Worm (Caenorhabditis elegans) whole organism, young adult: ENCODE data around the gene T28B11.1.

Experiments
- B0336.3 ChIP-seq: fragments of 200-800 bp; sonication (Bioruptor generic); IDR thresholded peaks from 2 replicates; pipeline ENCODE4 v1.3.6; 2022; ENCODE audit warnings: missing genetic modification characterization, missing compliant biosample characterization
- F33H1.4 ChIP-seq: fragments of 200-800 bp; sonication (Bioruptor generic); IDR thresholded peaks from 2 replicates; pipeline ENCODE4 v1.3.6; 2022; ENCODE audit warnings: missing genetic modification reagents, missing genetic modification characterization, missing compliant biosample characterization
- K12H6.12 ChIP-seq: fragments of 200-800 bp; sonication (Bioruptor generic); optimal IDR thresholded peaks from 2 replicates; lab custom pipeline; 2018; ENCODE audit warnings: mild to moderate bottlenecking, missing genetic modification characterization, missing compliant biosample characterization
- T07F8.4 ChIP-seq: sonication (generic microtip); optimal IDR thresholded peaks from 2 replicates; lab custom pipeline; 2016; ENCODE audit warnings: mild to moderate bottlenecking, missing genetic modification characterization, moderate library complexity, missing compliant biosample characterization
- T26A5.8 ChIP-seq: sonication (generic microtip); optimal IDR thresholded peaks from 2 replicates; lab custom pipeline; 2016; ENCODE audit warnings: missing genetic modification characterization, missing compliant biosample characterization
- ZK185.1 ChIP-seq: sonication (generic microtip); optimal IDR thresholded peaks from 2 replicates; lab custom pipeline; 2016; ENCODE audit warnings: mild to moderate bottlenecking, missing genetic modification characterization, missing compliant biosample characterization; ENCODE audit not compliant: poor library complexity, severe bottlenecking
- bed-1 ChIP-seq: fragments of 200-800 bp; sonication (Bioruptor generic); IDR thresholded peaks from 2 replicates; pipeline ENCODE4 v1.3.6; 2022; ENCODE audit warnings: missing genetic modification reagents, missing genetic modification characterization, missing compliant biosample characterization
- bed-2 ChIP-seq: fragments of 200-800 bp; sonication (Bioruptor generic); IDR thresholded peaks from 2 replicates; pipeline ENCODE4 v1.3.6; 2022; ENCODE audit warnings: missing genetic modification reagents, missing genetic modification characterization, missing compliant biosample characterization
- cebp-1 ChIP-seq, 2 experiments: fragments of 200-800 bp in 1 of 2; sonication (Bioruptor generic) in 1 of 2; sonication (generic microtip) in 1 of 2; IDR thresholded peaks in 1 of 2; optimal IDR thresholded peaks in 1 of 2; 2 replicates each; pipeline versions ENCODE4 v1.3.6 to Lab custom; 2017 to 2022; ENCODE audit warnings: missing compliant biosample characterization in 2 of 2, missing genetic modification characterization in 2 of 2, mild to moderate bottlenecking in 1 of 2, missing genetic modification reagents in 1 of 2, moderate library complexity in 1 of 2
- ceh-100 ChIP-seq: fragments of 200-800 bp; sonication (Bioruptor generic); IDR thresholded peaks from 2 replicates; pipeline ENCODE4 v1.3.6; 2022; ENCODE audit warnings: missing genetic modification reagents, missing genetic modification characterization, missing compliant biosample characterization
- ceh-27 ChIP-seq: fragments of 200-800 bp; sonication (Bioruptor generic); optimal IDR thresholded peaks from 2 replicates; lab custom pipeline; 2018; ENCODE audit warnings: mild to moderate bottlenecking, missing genetic modification characterization, moderate library complexity, missing compliant biosample characterization
- ceh-40 ChIP-seq: fragments of 200-800 bp; sonication (Bioruptor generic); IDR thresholded peaks from 2 replicates; pipeline ENCODE4 v1.3.6; 2022; ENCODE audit warnings: missing genetic modification characterization, missing compliant biosample characterization
- chd-7 ChIP-seq: sonication (generic microtip); optimal IDR thresholded peaks from 2 replicates; lab custom pipeline; 2016; ENCODE audit warnings: mild to moderate bottlenecking, missing genetic modification characterization, moderate library complexity, missing compliant biosample characterization
- egl-18 ChIP-seq: fragments of 200-800 bp; sonication (Bioruptor generic); IDR thresholded peaks from 2 replicates; pipeline ENCODE4 v1.3.6; 2022; ENCODE audit warnings: missing genetic modification reagents, missing genetic modification characterization, missing compliant biosample characterization
- egl-44 ChIP-seq: fragments of 200-800 bp; sonication (Bioruptor generic); IDR thresholded peaks from 2 replicates; pipeline ENCODE4 v1.3.6; 2022; ENCODE audit warnings: missing genetic modification reagents, missing genetic modification characterization, missing compliant biosample characterization
- egrh-3 ChIP-seq: fragments of 200-800 bp; sonication (Bioruptor generic); IDR thresholded peaks from 2 replicates; pipeline ENCODE4 v1.3.6; 2022; ENCODE audit warnings: missing genetic modification reagents, missing genetic modification characterization, missing compliant biosample characterization
- ekl-4 ChIP-seq: fragments of 200-800 bp; sonication (Bioruptor generic); IDR thresholded peaks from 2 replicates; pipeline ENCODE4 v1.3.6; 2022; ENCODE audit warnings: missing genetic modification reagents, missing genetic modification characterization, missing compliant biosample characterization
- hlh-26 ChIP-seq: fragments of 200-800 bp; sonication (Bioruptor generic); conservative IDR thresholded peaks from 2 replicates; pipeline ENCODE4 v1.3.6; 2022; ENCODE audit warnings: missing genetic modification reagents, missing genetic modification characterization, missing compliant biosample characterization
- hmg-1.2 ChIP-seq: fragments of 200-800 bp; sonication (Bioruptor generic); IDR thresholded peaks from 2 replicates; pipeline ENCODE4 v1.3.6; 2022; ENCODE audit warnings: missing genetic modification reagents, missing genetic modification characterization, missing compliant biosample characterization
- hmg-20 ChIP-seq: fragments of 200-800 bp; sonication (Bioruptor generic); IDR thresholded peaks from 2 replicates; pipeline ENCODE4 v1.3.6; 2022; ENCODE audit warnings: missing genetic modification reagents, missing genetic modification characterization, missing compliant biosample characterization
- let-607 ChIP-seq, 2 experiments: fragments of 200-800 bp in 1 of 2; sonication (Bioruptor generic) in 1 of 2; sonication (generic microtip) in 1 of 2; optimal IDR thresholded peaks; 2 replicates each; lab custom pipeline; 2016 to 2018; ENCODE audit warnings: mild to moderate bottlenecking in 2 of 2, missing compliant biosample characterization in 2 of 2, missing genetic modification characterization in 2 of 2, moderate library complexity in 2 of 2, missing genotype in 1 of 2
- madf-10 ChIP-seq: sonication (generic microtip); optimal IDR thresholded peaks from 2 replicates; lab custom pipeline; 2016; ENCODE audit warnings: mild to moderate bottlenecking, missing genetic modification characterization, missing compliant biosample characterization
- madf-8 ChIP-seq: fragments of 200-800 bp; sonication (Bioruptor generic); conservative IDR thresholded peaks from 2 replicates; pipeline ENCODE4 v1.3.6; 2022; ENCODE audit warnings: missing genetic modification reagents, missing genetic modification characterization, missing compliant biosample characterization
- nfya-1 ChIP-seq: sonication (generic microtip); optimal IDR thresholded peaks from 2 replicates; lab custom pipeline; 2017; ENCODE audit warnings: antibody characterized with exemption, missing compliant biosample characterization, missing genetic modification characterization, borderline replicate concordance; ENCODE audit not compliant: insufficient read depth
- nhr-179 ChIP-seq: sonication (generic microtip); optimal IDR thresholded peaks from 2 replicates; lab custom pipeline; 2016; ENCODE audit warnings: mild to moderate bottlenecking, missing genetic modification characterization, missing compliant biosample characterization
- sea-2 ChIP-seq: fragments of 200-800 bp; sonication (Bioruptor generic); IDR thresholded peaks from 2 replicates; pipeline ENCODE4 v1.3.6; 2022; ENCODE audit warnings: missing genetic modification characterization, missing compliant biosample characterization
- snpc-3.4 ChIP-seq: sonication (generic microtip); optimal IDR thresholded peaks from 2 replicates; lab custom pipeline; 2017; ENCODE audit warnings: missing genetic modification characterization, mild to moderate bottlenecking, missing compliant biosample characterization, antibody characterized with exemption, moderate library complexity, missing genotype, missing genetic modification reagents
- tlf-1 ChIP-seq: fragments of 200-800 bp; sonication (Bioruptor generic); optimal IDR thresholded peaks from 2 replicates; lab custom pipeline; 2018; ENCODE audit warnings: mild to moderate bottlenecking, missing genetic modification characterization, missing compliant biosample characterization
- xnd-1 ChIP-seq: sonication (generic microtip); optimal IDR thresholded peaks from 2 replicates; lab custom pipeline; 2016; ENCODE audit warnings: missing genotype, missing genetic modification reagents, missing genetic modification characterization, missing compliant biosample characterization
- zfh-2 ChIP-seq: fragments of 200-800 bp; sonication (Bioruptor generic); conservative IDR thresholded peaks from 2 replicates; pipeline ENCODE4 v1.3.6; 2022; ENCODE audit warnings: missing genetic modification reagents, missing genetic modification characterization, missing compliant biosample characterization
- zim-3 ChIP-seq: sonication (generic microtip); optimal IDR thresholded peaks from 2 replicates; lab custom pipeline; 2017; ENCODE audit warnings: mild to moderate bottlenecking, missing genetic modification characterization, moderate library complexity, missing compliant biosample characterization
- ztf-25 ChIP-seq: fragments of 200-800 bp; sonication (Bioruptor generic); IDR thresholded peaks from 2 replicates; pipeline ENCODE4 v1.3.6; 2022; ENCODE audit warnings: missing genetic modification reagents, missing genetic modification characterization, missing compliant biosample characterization
- ztf-3 ChIP-seq: fragments of 200-800 bp; sonication (Bioruptor generic); optimal IDR thresholded peaks from 2 replicates; lab custom pipeline; 2018; ENCODE audit warnings: mild to moderate bottlenecking, missing genetic modification characterization, missing compliant biosample characterization
- ztf-6 ChIP-seq: fragments of 200-800 bp; sonication (Bioruptor generic); IDR thresholded peaks from 2 replicates; pipeline ENCODE4 v1.3.6; 2022; ENCODE audit warnings: missing genetic modification reagents, missing genetic modification characterization, missing compliant biosample characterization

The T28B11.1 gene

ce11 chrV:10679080-10679479, 53.1 kb downstream of the T28B11.1 start:
- TF ChIP-seq hmg-20: no peak
- TF ChIP-seq egl-44 (GFP tag; lab: Robert Waterston, UW): no peak
- no peak for TF ChIP-seq madf-10
- no peak for TF ChIP-seq nhr-179
- no peak for TF ChIP-seq egl-18 (GFP tag; lab: Robert Waterston, UW)
- no peak for TF ChIP-seq hlh-26 (GFP tag; lab: Robert Waterston, UW)
- no peak for TF ChIP-seq T07F8.4 (tag; lab: Kevin White, UChicago)
- TF ChIP-seq ztf-25 (GFP tag; lab: Robert Waterston, UW): no peak
- TF ChIP-seq ztf-6 (GFP tag; lab: Robert Waterston, UW): no peak
- no peak for TF ChIP-seq bed-1
- no peak for TF ChIP-seq tlf-1 (GFP tag; lab: Kevin White, UChicago)
- TF ChIP-seq nfya-1 (tag; lab: Kevin White, UChicago): no peak
- TF ChIP-seq cebp-1 (GFP tag; IDR thresholded peaks at IDR 0.05; lab: Robert Waterston, UW): no peak
- no peak for TF ChIP-seq cebp-1 (tag; optimal IDR thresholded peaks at IDR 0.05; lab: Kevin White, UChicago)

DNA sequence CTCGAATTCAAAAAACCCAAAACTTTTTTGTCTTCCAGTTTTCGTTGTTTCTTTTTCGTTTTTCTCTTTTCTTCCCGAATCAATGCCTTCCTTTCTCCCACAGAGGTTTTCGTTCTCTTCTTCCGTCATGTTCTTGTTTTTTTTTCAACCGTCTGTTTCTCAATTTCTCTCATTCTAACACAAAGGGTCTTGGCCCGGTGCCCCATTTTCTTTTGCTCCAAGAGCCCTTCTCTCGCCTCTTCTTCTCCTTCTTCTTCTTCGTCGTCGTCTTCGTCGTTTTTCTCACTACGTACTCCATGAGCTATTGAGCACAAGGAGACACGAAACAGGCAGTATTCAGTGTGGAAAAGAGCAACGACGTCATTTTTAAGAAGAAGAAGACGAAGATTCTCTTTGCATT, 54.8 kb downstream of the T28B11.1 start:
- TF ChIP-seq ceh-40 (GFP tag; lab: Robert Waterston, UW) (no peak), ekl-4 (no peak), bed-2 (GFP tag; lab: Robert Waterston, UW) (no peak), F33H1.4 (GFP tag; lab: Robert Waterston, UW) (no peak), egl-44 (GFP tag; lab: Robert Waterston, UW) (no peak), zfh-2 (GFP tag; lab: Robert Waterston, UW) (0 out of 2 replicates have a peak, but pooled peaks have one; percentile 36), egrh-3 (GFP tag; lab: Robert Waterston, UW) (no peak), B0336.3 (GFP tag; lab: Robert Waterston, UW) (no peak), hmg-1.2 (GFP tag; lab: Robert Waterston, UW) (no peak; the same call in 1 of the 2 replicates), madf-8 (no peak), cebp-1 (GFP tag; IDR thresholded peaks at IDR 0.05; lab: Robert Waterston, UW) (no peak), cebp-1 (tag; optimal IDR thresholded peaks at IDR 0.05; lab: Kevin White, UChicago) (no peak), ceh-27 (GFP tag; lab: Kevin White, UChicago) (peak; percentile 8), ztf-3 (GFP tag; lab: Kevin White, UChicago) (no peak), nfya-1 (tag; lab: Kevin White, UChicago) (no peak), T26A5.8 (tag; lab: Kevin White, UChicago) (no peak), chd-7 (tag; lab: Kevin White, UChicago) (no peak), xnd-1 (tag; lab: Kevin White, UChicago) (no peak), K12H6.12 (tag; lab: Kevin White, UChicago) (peak; percentile 35), ceh-100 (GFP tag; lab: Robert Waterston, UW) (no peak)

DNA sequence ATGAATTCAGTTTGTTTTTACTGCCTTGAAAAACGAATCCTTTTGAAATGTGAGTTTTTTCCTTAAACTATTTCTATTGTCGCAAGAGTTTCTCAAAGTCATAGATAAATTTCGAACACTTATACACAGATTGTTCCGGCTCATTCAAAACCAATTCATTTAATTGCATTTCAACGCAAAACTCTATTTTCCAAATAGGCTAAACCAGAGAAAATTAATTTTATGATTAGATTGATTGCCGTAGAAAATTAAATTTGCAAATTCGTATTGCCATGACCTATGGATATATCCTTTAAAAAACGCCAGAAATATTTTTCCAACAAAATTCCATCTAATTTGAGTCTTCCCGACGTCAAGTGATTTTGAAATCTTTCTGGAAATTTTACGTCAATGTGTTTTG, 56.2 kb downstream of the T28B11.1 start:
- TF ChIP-seq snpc-3.4 (tag; lab: Kevin White, UChicago): no peak
- no peak for TF ChIP-seq ceh-27 (GFP tag; lab: Kevin White, UChicago)
- TF ChIP-seq madf-8: no peak
- TF ChIP-seq ZK185.1 (tag; lab: Kevin White, UChicago): no peak

DNA sequence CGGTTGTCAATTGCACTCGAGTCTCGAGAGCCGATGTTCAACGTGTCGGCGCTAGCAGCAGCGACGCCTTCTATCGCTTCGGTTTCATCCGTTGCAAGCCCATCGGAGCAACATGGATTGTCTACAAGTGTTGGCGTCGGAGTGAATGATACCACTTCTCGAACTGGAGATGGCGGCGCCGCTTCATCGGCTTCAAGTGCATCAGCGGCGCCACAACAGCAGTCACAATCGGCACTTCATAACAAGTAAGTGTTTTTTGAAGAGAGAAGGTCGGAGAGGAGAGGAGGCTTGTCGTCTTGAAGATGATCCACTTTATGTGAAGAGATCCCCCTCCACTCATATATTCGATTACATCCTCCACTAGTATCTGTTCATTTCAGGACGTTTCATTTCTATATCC, 59.6 kb downstream of the T28B11.1 start:
- no peak for TF ChIP-seq zim-3 (tag; lab: Kevin White, UChicago)
- TF ChIP-seq ceh-27 (GFP tag; lab: Kevin White, UChicago): peak; percentile 83
- TF ChIP-seq let-607 (tag; optimal IDR thresholded peaks at IDR 0.05; lab: Kevin White, UChicago): no peak
- TF ChIP-seq sea-2 (GFP tag; lab: Robert Waterston, UW): peak; percentile 69; the same call in 1 of the 2 replicates
